Worm (Caenorhabditis elegans) whole organism, late embryonic: ENCODE results near the gene cest-16.

ENCODE experiments used
- ceh-24 ChIP-seq: sonication (generic microtip); optimal IDR thresholded peaks from 2 replicates; lab custom pipeline; 2016; ENCODE audit warnings: mild to moderate bottlenecking, missing genetic modification characterization, missing compliant biosample characterization
- ceh-45 ChIP-seq: fragments of 200-800 bp; sonication (Bioruptor generic); IDR thresholded peaks from 2 replicates; pipeline ENCODE4 v1.3.6; 2022; ENCODE audit warnings: missing genetic modification reagents, missing genetic modification characterization, missing compliant biosample characterization
- elt-2 ChIP-seq: sonication (generic microtip); optimal IDR thresholded peaks from 2 replicates; lab custom pipeline; 2016; ENCODE audit warnings: missing genetic modification reagents, missing genetic modification characterization, missing compliant biosample characterization
- hlh-6 ChIP-seq: sonication (generic microtip); optimal IDR thresholded peaks from 2 replicates; lab custom pipeline; 2016; ENCODE audit warnings: missing genotype, missing genetic modification characterization, missing compliant biosample characterization
- mec-3 ChIP-seq: sonication (generic microtip); optimal IDR thresholded peaks from 2 replicates; lab custom pipeline; 2016; ENCODE audit warnings: borderline replicate concordance, missing genetic modification characterization, missing compliant biosample characterization
- rnt-1 ChIP-seq: sonication (generic microtip); optimal IDR thresholded peaks from 2 replicates; lab custom pipeline; 2016; ENCODE audit warnings: missing genetic modification characterization, missing compliant biosample characterization
- sdc-2 ChIP-seq: sonication (generic microtip); optimal IDR thresholded peaks from 2 replicates; lab custom pipeline; 2016; ENCODE audit warnings: missing genotype, missing genetic modification characterization, missing compliant biosample characterization
- unc-86 ChIP-seq: sonication (generic microtip); optimal IDR thresholded peaks from 2 replicates; lab custom pipeline; 2016; ENCODE audit warnings: missing genetic modification characterization, missing compliant biosample characterization

DNA sequence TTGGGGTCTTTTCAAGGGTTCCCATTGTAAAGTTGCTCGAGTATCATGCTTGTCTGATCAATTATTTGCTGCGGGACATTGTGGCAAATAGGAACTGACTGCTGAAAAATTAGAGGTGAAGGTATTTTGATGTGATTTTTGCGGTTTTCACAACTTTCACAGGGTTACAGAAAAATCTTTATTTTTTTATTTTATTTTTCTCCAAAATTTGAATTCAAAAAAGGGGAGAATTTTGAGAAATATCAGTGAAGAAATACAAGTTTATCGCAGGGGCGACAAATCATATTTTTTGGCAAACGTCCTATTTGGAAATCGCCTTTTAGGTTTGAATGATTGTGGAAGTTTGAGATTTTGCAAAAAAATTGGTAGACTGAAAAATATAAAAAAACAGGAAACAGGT is 8.1 kb upstream of the cest-16 start, which contains the start of gene lev-9:
- TF ChIP-seq rnt-1 (tag; lab: Kevin White, UChicago) (no peak), hlh-6 (tag; lab: Kevin White, UChicago) (no peak), unc-86 (tag; lab: Kevin White, UChicago) (no peak), mec-3 (tag; lab: Kevin White, UChicago) (no peak), sdc-2 (tag; lab: Kevin White, UChicago) (no peak), elt-2 (tag; lab: Kevin White, UChicago) (no peak), ceh-24 (tag; lab: Kevin White, UChicago) (no peak), ceh-45 (GFP tag; lab: Robert Waterston, UW) (no peak)
